Worm (Caenorhabditis elegans) whole organism, midembryonic: ENCODE results near the gene W03F8.4.

ENCODE experiments used
- T22C8.4 ChIP-seq: fragments of 200-800 bp; sonication (Bioruptor generic); IDR thresholded peaks from 2 replicates; pipeline ENCODE4 v1.3.6; 2022; ENCODE audit warnings: missing genetic modification characterization, missing compliant biosample characterization
- flt-1 ChIP-seq: fragments of 200-800 bp; sonication (Bioruptor generic); IDR thresholded peaks from 2 replicates; pipeline ENCODE4 v1.3.6; 2022; ENCODE audit warnings: missing genetic modification characterization, missing compliant biosample characterization
- klf-2 ChIP-seq: fragments of 200-800 bp; sonication (Bioruptor generic); conservative IDR thresholded peaks from 2 replicates; pipeline ENCODE4 v1.3.6; 2022; ENCODE audit warnings: missing genetic modification reagents, missing genetic modification characterization, missing compliant biosample characterization
- med-1 ChIP-seq: sonication (generic microtip); optimal IDR thresholded peaks from 2 replicates; lab custom pipeline; 2017; ENCODE audit warnings: missing genetic modification characterization, mild to moderate bottlenecking, missing compliant biosample characterization, antibody characterized with exemption, missing genetic modification reagents; ENCODE audit not compliant: insufficient read depth

- TF ChIP-seq T22C8.4 (GFP tag; lab: Robert Waterston, UW) (no peak), flt-1 (GFP tag; lab: Robert Waterston, UW) (no peak), med-1 (no peak), klf-2 (GFP tag; lab: Robert Waterston, UW) (no peak)
Observed at ce11 chrIV:5228619-5229018, 44.7 kb downstream of the W03F8.4 start, which contains the start of gene thn-6.
